Fruit fly (Drosophila melanogaster): ENCODE measurements around the gene Oatp30B.

The Oatp30B gene

dm6 chr2L:9543871-9544270, 22.9 kb downstream of the Oatp30B start, which contains the start of gene CG13113:
Gene CG13113, plus strand, starts transcription at chr2L:9544171.
- no peak for TF ChIP-seq CG17801 (GFP tag; optimal IDR thresholded peaks at IDR 0.05; ENCODE audit: partially characterized antibody)

dm6 chr2L:9545511-9545910, 24.5 kb downstream of the Oatp30B start, which contains the start of gene CG13114:
Gene CG13114, plus strand, starts transcription at chr2L:9545811.
- TF ChIP-seq CG17801 (GFP tag; optimal IDR thresholded peaks at IDR 0.05; ENCODE audit: partially characterized antibody), result peak; percentile 7

dm6 chr2L:9550880-9551279, 29.9 kb downstream of the Oatp30B start:
- TF ChIP-seq CG17801 (GFP tag; optimal IDR thresholded peaks at IDR 0.05; ENCODE audit: partially characterized antibody), result no peak

dm6 chr2L:9557858-9558257, 36.8 kb downstream of the Oatp30B start:
- TF ChIP-seq CG17801 (GFP tag; optimal IDR thresholded peaks at IDR 0.05; ENCODE audit: partially characterized antibody), result no peak

- TF ChIP-seq CG17801 (GFP tag; optimal IDR thresholded peaks at IDR 0.05; ENCODE audit: partially characterized antibody), result no peak
Measured at dm6 chr2L:9560045-9560587, 39.1 kb downstream of the Oatp30B start.

- TF ChIP-seq CG17801 (GFP tag; optimal IDR thresholded peaks at IDR 0.05; ENCODE audit: partially characterized antibody), result no peak
Measured at dm6 chr2L:9562713-9563112, 41.7 kb downstream of the Oatp30B start.

- no peak for TF ChIP-seq CG17801 (GFP tag; optimal IDR thresholded peaks at IDR 0.05; ENCODE audit: partially characterized antibody)
Measured at dm6 chr2L:9564527-9564926, 43.5 kb downstream of the Oatp30B start.

dm6 chr2L:9565387-9565786, 44.4 kb downstream of the Oatp30B start, which contains the start of gene CG46468:
Gene CG46468, minus strand, starts transcription at chr2L:9565438.
- TF ChIP-seq CG17801 (GFP tag; optimal IDR thresholded peaks at IDR 0.05; ENCODE audit: partially characterized antibody), result no peak

- TF ChIP-seq CG17801 (GFP tag; optimal IDR thresholded peaks at IDR 0.05; ENCODE audit: partially characterized antibody), result no peak
Measured at dm6 chr2L:9566656-9567055, 45.6 kb downstream of the Oatp30B start, which contains the start of gene jp. Gene jp, minus strand, starts transcription at chr2L:9566750.

- peak; percentile 93 for TF ChIP-seq CG17801 (GFP tag; optimal IDR thresholded peaks at IDR 0.05; ENCODE audit: partially characterized antibody)
Measured at dm6 chr2L:9567398-9567856, 46.4 kb downstream of the Oatp30B start.

dm6 chr2L:9568360-9569088, 47.5 kb downstream of the Oatp30B start, which contains the start of gene brwl:
Gene brwl, plus strand, starts transcription at chr2L:9568890.
- TF ChIP-seq CG17801 (GFP tag; optimal IDR thresholded peaks at IDR 0.05; ENCODE audit: partially characterized antibody), result peak; percentile 95

- TF ChIP-seq CG17801 (GFP tag; optimal IDR thresholded peaks at IDR 0.05; ENCODE audit: partially characterized antibody), result no peak
Measured at dm6 chr2L:9569131-9569530, 48.1 kb downstream of the Oatp30B start.

dm6 chr2L:9569588-9570434, 48.8 kb downstream of the Oatp30B start:
- peak; percentile 98 for TF ChIP-seq CG17801 (GFP tag; optimal IDR thresholded peaks at IDR 0.05; ENCODE audit: partially characterized antibody)

- TF ChIP-seq CG17801 (GFP tag; optimal IDR thresholded peaks at IDR 0.05; ENCODE audit: partially characterized antibody), result peak; percentile 87
Measured at dm6 chr2L:9570673-9571193, 49.7 kb downstream of the Oatp30B start.
